Fruit fly (Drosophila melanogaster): ENCODE results near the gene Jhbp4.

- TF ChIP-seq CG4820 (GFP tag; optimal IDR thresholded peaks at IDR 0.05): no peak
- TF ChIP-seq MBD-R2 (GFP tag; IDR thresholded peaks at IDR 0.05): no peak
- TF ChIP-seq CG4707 (GFP tag; optimal IDR thresholded peaks at IDR 0.05): no peak
- TF ChIP-seq wek (GFP tag; optimal IDR thresholded peaks at IDR 0.05): no peak
- no peak for TF ChIP-seq CG8765 (GFP tag; IDR thresholded peaks at IDR 0.05)
- no peak for TF ChIP-seq Ravus (GFP tag; IDR thresholded peaks at IDR 0.05)
- no peak for TF ChIP-seq CTCF (GFP tag; optimal IDR thresholded peaks at IDR 0.05)
- no peak for TF ChIP-seq grn (GFP tag; optimal IDR thresholded peaks at IDR 0.05)
- no peak for TF ChIP-seq CG11560 (tag; IDR thresholded peaks at IDR 0.05)
- TF ChIP-seq CG10267 (tag; optimal IDR thresholded peaks at IDR 0.05): no peak
Observed at dm6 chr3R:16030445-16030844, 12.9 kb upstream of the Jhbp4 start.
